Fruit fly (Drosophila melanogaster) whole organism, embryonic: ENCODE data around the gene Or88a.

Experiments used
- CG10462 ChIP-seq: fragments of 200-800 bp; sonication (Bioruptor generic); optimal IDR thresholded peaks from 2 replicates; lab custom pipeline; 2016; ENCODE audit warnings: missing biosample characterization, missing genetic modification characterization
- CG12769 ChIP-seq: fragments of 200-800 bp; sonication (Bioruptor generic); optimal IDR thresholded peaks from 2 replicates; lab custom pipeline; 2019; ENCODE audit warnings: missing biosample characterization, mild to moderate bottlenecking, missing genetic modification characterization, moderate library complexity
- CG15696 ChIP-seq: fragments of 200-800 bp; sonication (Bioruptor generic); optimal IDR thresholded peaks from 2 replicates; lab custom pipeline; 2019; ENCODE audit warnings: missing biosample characterization, mild to moderate bottlenecking, missing genetic modification characterization, moderate library complexity
- CG3281 ChIP-seq: fragments of 200-800 bp; sonication (Bioruptor generic); optimal IDR thresholded peaks from 3 replicates; lab custom pipeline; 2017; ENCODE audit warnings: missing biosample characterization, mild to moderate bottlenecking, missing genetic modification characterization
- CG6791 ChIP-seq: fragments of 200-800 bp; sonication (Bioruptor generic); IDR thresholded peaks from 3 replicates; pipeline ENCODE4 v1.3.6; 2022; ENCODE audit warnings: missing biosample characterization, missing genetic modification characterization; ENCODE audit not compliant: partially characterized antibody
- CG8281 ChIP-seq: fragments of 200-800 bp; sonication (Bioruptor generic); optimal IDR thresholded peaks from 2 replicates; lab custom pipeline; 2018; ENCODE audit warnings: missing biosample characterization, mild to moderate bottlenecking, missing genetic modification characterization, moderate library complexity
- NC2α ChIP-seq: fragments of 200-800 bp; sonication (Bioruptor generic); optimal IDR thresholded peaks from 2 replicates; lab custom pipeline; 2016; ENCODE audit warnings: missing biosample characterization, missing genetic modification characterization
- Poxn ChIP-seq: fragments of 200-800 bp; sonication (Bioruptor generic); IDR thresholded peaks from 2 replicates; pipeline ENCODE4 v1.3.6; 2022; ENCODE audit warnings: missing biosample characterization, missing genetic modification characterization
- corto ChIP-seq: fragments of 200-800 bp; sonication (Bioruptor generic); optimal IDR thresholded peaks from 2 replicates; lab custom pipeline; 2016; ENCODE audit warnings: missing biosample characterization, mild to moderate bottlenecking, missing genetic modification characterization, moderate library complexity
- odd ChIP-seq: fragments of 200-800 bp; sonication (Bioruptor generic); optimal IDR thresholded peaks from 2 replicates; lab custom pipeline; 2017; ENCODE audit warnings: missing biosample characterization, mild to moderate bottlenecking, missing genetic modification characterization
- trem ChIP-seq: fragments of 200-800 bp; optimal IDR thresholded peaks from 3 replicates; lab custom pipeline; 2019; ENCODE audit warnings: missing biosample characterization, mild to moderate bottlenecking, missing genetic modification characterization, moderate library complexity
- zfh2 ChIP-seq: fragments of 200-800 bp; sonication (Bioruptor generic); optimal IDR thresholded peaks from 2 replicates; lab custom pipeline; 2016; ENCODE audit warnings: missing biosample characterization, missing genetic modification characterization

DNA sequence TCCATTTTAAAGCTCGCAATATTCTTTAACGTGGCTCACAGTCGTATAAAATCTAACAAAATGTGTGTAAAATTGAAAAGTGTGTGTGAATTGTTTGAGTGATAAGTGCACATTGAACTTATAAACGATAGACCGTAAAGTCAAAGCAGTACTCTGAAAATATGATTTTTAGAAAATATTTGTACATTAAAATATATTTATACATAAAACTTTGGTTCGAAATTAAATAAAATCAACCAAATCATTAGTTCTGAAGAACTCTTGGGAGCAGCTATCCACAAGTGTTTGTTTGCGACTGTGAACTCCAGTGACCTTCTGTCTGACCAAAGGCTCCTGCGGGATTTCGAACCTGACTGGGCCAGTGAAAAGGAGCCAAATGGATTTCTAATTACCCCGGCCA lies 50.9 kb downstream of the Or88a start, which contains the start of gene CG31327:
- TF ChIP-seq CG6791 (GFP tag; lab: Robert Waterston, UW) (no peak), trem (tag; lab: Kevin White, UChicago) (no peak), corto (no peak), Poxn (GFP tag; lab: Robert Waterston, UW) (no peak), CG15696 (tag; lab: Kevin White, UChicago) (no peak), CG10462 (GFP tag; lab: Kevin White, UChicago) (no peak), odd (no peak), CG12769 (tag; lab: Kevin White, UChicago) (no peak), NC2α (GFP tag; lab: Kevin White, UChicago) (no peak), CG3281 (GFP tag; lab: Kevin White, UChicago) (no peak), CG8281 (tag; lab: Kevin White, UChicago) (no peak), zfh2 (GFP tag; lab: Kevin White, UChicago) (no peak)
